Fruit fly (Drosophila melanogaster) Kc167 (cell line): ENCODE measurements around the gene CG42592.

Source experiments
- Myc ChIP-seq: fragments of >200 bp; optimal IDR thresholded peaks from 2 replicates; lab custom pipeline; 2017; ENCODE audit warnings: missing external identifiers
- Sin3A ChIP-seq: fragments of >200 bp; optimal IDR thresholded peaks from 2 replicates; lab custom pipeline; 2018; ENCODE audit warnings: missing external identifiers
- h ChIP-seq: fragments of >200 bp; optimal IDR thresholded peaks from 3 replicates; lab custom pipeline; 2018; ENCODE audit warnings: missing external identifiers
- insv ChIP-seq: fragments of >200 bp; optimal IDR thresholded peaks from 3 replicates; lab custom pipeline; 2018; ENCODE audit warnings: missing external identifiers
- psq ChIP-seq: fragments of >200 bp; optimal IDR thresholded peaks from 2 replicates; lab custom pipeline; 2017; ENCODE audit warnings: missing external identifiers
- ttk ChIP-seq: sonication (Bioruptor generic); optimal IDR thresholded peaks from 2 replicates; lab custom pipeline; 2017; ENCODE audit warnings: missing external identifiers

CG42592 gene

DNA sequence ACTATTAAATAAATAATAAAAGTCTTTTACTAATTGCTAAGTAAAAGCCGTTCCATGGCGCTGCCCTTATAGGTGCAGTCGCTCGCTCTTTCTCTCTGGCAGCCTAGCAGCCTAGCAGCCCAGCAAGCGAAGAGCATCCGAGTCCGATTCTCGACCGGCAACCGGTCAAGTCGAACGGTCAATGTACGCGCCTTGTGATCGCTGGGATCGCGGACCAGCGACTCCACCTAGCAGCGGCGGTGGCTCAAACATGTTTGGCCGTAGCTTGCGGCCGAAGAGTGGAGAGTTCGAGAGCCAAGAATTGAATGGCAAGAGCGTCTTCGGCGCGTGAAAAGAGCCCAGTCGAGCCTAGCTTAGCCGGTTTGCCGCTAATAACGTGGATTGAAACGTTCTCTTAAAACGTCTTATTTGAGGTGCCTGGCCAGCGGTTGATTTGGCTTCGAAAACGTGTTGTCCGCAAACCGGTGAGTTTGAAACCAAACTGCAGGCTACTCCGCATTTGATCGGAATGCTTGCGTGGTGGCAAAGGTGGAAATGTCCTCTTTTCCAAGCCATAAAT is 6.8 kb downstream of the CG42592 start:
- TF ChIP-seq psq (no peak), ttk (lab: Kevin White, UChicago) (no peak), h (no peak), Myc (lab: Kevin White, UChicago) (no peak), Sin3A (no peak), insv (lab: Kevin White, UChicago) (no peak)

dm6 chr3R:29818434-29819268 is 17.4 kb downstream of the CG42592 start, which contains the start of gene neo:
Gene neo (plus strand): TSS chr3R:29819131.
- TF ChIP-seq Myc (lab: Kevin White, UChicago) (no peak), h (no peak), ttk (lab: Kevin White, UChicago) (no peak), psq (no peak), Sin3A (no peak), insv (lab: Kevin White, UChicago) (no peak)

- no peak for TF ChIP-seq insv (lab: Kevin White, UChicago)
- no peak for TF ChIP-seq psq
- TF ChIP-seq Sin3A = no peak
- no peak for TF ChIP-seq Myc (lab: Kevin White, UChicago)
- no peak for TF ChIP-seq h
- no peak for TF ChIP-seq ttk (lab: Kevin White, UChicago)
Observed at dm6 chr3R:29817664-29818063, 18.4 kb downstream of the CG42592 start, which contains the start of gene CG7829. Gene CG7829 (minus strand): TSS chr3R:29817764.

- TF ChIP-seq psq (no peak), ttk (lab: Kevin White, UChicago) (no peak), Myc (lab: Kevin White, UChicago) (no peak), h (no peak)
Observed at dm6 chr3R:29816266-29816665, 19.8 kb downstream of the CG42592 start, which contains the start of gene Vps16B. Gene Vps16B (minus strand): TSS chr3R:29816451.

DNA sequence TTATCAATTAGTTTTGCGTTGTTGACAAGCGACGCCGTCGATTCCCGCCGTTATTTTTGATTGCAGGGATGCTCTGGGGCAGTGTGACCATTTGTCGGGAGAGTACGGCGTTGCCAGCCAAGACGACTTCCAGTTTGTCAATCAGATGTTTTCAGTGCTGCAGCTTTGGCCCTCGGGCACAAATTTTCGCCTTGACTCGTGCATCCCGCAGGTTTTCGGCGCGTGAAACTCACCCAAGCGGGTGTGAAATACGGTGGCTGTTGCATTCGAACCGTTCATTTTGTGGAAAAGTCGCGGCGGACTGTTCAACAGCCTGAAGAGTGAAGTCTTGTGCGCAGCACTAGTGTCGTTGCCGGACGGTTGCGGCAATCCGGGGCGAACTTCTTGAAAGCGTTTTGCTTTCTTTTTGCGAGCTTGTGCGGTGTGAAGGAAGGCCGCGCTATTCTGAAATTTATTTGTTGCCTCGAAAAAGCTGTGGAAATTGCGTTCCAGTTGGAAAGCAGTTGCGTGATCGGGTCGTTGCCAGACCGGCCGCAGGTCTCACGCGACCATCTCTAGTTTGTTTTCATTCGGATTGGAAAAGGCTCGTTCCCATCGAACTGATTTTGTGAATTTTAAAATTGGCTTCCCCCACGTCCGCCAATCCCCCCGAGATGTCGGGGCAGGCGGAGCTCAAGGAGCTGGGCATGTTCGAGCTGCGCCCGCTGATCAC is 29.2 kb downstream of the CG42592 start, which contains the start of the genes ca and ncd:
TSS of gene ca (plus strand) at position 130 of the 712 bp plus-strand sequence.
TSS of gene ncd (minus strand) at position 446 of the 712 bp plus-strand sequence.
- no peak for TF ChIP-seq insv (lab: Kevin White, UChicago)
- TF ChIP-seq Myc (lab: Kevin White, UChicago) = no peak
- TF ChIP-seq psq = no peak
- TF ChIP-seq h = no peak
- no peak for TF ChIP-seq Sin3A
- TF ChIP-seq ttk (lab: Kevin White, UChicago) = no peak

dm6 chr3R:29802753-29803313 is 33.3 kb downstream of the CG42592 start, which contains the start of the genes Etfb and CG7789:
Gene Etfb (minus strand): TSS chr3R:29802945.
Gene CG7789 (plus strand): TSS chr3R:29803196.
- TF ChIP-seq h (no peak), Myc (lab: Kevin White, UChicago) (no peak), insv (lab: Kevin White, UChicago) (no peak), ttk (lab: Kevin White, UChicago) (no peak), psq (no peak), Sin3A (no peak)

DNA sequence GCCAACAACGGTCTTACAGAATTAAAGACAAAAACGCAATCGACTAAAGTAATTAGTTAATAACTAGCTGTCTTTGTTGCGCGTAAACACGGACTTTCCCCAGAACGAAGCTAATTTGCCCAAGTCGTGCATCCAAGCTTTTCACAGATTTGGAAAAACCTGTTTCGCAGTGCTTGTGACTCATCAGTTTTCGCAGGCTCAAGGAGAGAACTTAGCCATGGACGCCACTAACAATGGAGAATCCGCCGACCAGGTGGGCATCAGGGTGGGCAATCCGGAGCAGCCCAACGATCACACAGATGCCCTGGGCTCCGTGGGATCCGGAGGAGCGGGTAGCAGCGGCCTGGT is 36.4 kb downstream of the CG42592 start:
- no peak for TF ChIP-seq Sin3A
- TF ChIP-seq ttk (lab: Kevin White, UChicago) = no peak
- no peak for TF ChIP-seq h
- no peak for TF ChIP-seq Myc (lab: Kevin White, UChicago)
- TF ChIP-seq insv (lab: Kevin White, UChicago) = no peak
- TF ChIP-seq psq = no peak

DNA sequence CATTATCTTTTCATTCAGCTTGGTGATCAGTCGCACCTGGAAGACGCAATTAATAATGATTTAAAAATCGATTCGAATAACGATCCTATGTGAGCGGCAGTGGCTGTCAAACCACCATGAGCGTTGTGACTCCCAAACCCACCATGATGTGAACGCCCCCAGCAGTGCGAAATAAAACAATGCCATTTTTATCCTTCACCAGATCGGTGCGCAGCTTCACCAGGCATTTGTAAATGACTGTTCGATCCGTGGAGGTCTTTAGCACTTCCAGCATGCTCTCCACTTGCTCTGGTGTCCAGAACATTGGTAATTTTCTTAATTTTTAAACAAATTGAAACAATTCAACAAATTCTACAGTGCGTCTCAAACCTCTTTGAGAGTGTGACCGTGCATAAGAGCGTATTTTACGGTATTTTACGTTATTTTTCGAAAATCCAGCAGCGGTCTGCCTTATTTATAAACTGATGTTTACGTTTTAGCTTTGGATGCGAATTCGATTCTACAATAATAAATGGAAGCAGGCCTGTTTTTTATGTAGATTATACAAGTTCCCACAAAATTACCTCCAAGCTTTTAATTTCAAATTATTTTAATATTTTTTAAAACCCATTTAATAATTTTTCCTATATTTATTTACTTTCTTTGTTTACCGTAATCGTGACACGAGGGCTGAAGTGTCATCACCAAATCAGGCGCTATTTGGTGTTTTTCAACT is 37.0 kb downstream of the CG42592 start, which contains the start of the genes Rnb and Drice:
TSS of gene Rnb (minus strand) at position 389 of the 715 bp plus-strand sequence.
TSS of gene Drice (plus strand) at position 693 of the 715 bp plus-strand sequence.
- TF ChIP-seq Sin3A (no peak), insv (lab: Kevin White, UChicago) (no peak), ttk (lab: Kevin White, UChicago) (no peak), Myc (lab: Kevin White, UChicago) (no peak), h (no peak), psq (no peak)

- TF ChIP-seq Myc (lab: Kevin White, UChicago) (no peak), insv (lab: Kevin White, UChicago) (no peak), h (no peak), ttk (lab: Kevin White, UChicago) (no peak), Sin3A (no peak), psq (no peak)
Observed at dm6 chr3R:29797183-29797582, 38.9 kb downstream of the CG42592 start.

DNA sequence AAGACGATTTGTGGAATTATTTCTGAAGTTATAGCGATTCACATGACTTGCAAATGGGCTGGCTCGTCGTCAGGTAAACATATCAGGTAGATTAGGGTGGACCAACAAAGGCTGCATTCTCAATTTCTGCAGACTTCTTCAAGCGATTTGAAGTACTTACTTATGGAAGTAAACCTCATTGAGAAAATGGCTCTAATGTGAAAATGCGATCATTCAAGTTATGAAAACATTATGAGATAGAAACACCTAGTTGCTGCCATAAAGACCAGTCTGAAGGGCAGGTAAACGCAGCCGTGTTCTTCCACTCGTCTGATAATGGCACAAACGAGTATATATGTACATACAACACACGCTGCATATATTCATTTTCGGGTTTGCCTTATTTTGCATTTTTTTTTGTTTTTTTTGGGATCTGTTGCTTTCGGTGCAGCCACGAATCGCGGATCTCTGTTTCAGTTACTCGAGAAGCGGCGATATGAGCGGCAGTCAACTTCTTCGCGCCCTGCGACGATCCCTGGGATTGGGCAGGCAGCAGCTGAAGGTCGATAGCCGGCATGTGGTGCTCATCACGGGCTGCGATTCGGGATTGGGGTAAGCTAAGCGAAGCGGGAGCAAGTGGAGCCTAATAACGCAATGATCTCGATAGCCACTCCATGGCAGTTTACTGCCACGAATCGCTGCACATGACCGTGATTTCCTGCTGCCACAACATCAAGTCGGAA is 41.8 kb downstream of the CG42592 start, which contains the start of gene sro:
TSS of gene sro (plus strand) at position 437 of the 722 bp plus-strand sequence.
- TF ChIP-seq Sin3A (no peak), ttk (lab: Kevin White, UChicago) (no peak), insv (lab: Kevin White, UChicago) (no peak), psq (no peak), Myc (lab: Kevin White, UChicago) (no peak), h (no peak)
